Fruit fly (Drosophila melanogaster): ENCODE results near the gene CG5644.

dm6 chr3L:8996173-8996767, 16.6 kb upstream of the CG5644 start:
- TF ChIP-seq psq (optimal IDR thresholded peaks at IDR 0.05) (no peak), CG8478 (optimal IDR thresholded peaks at IDR 0.05) (no peak)

Data from whole organism.